Worm (Caenorhabditis elegans) whole organism, young adult: ENCODE results near the gene clec-88.

ENCODE experiments used
- C17E4.6 ChIP-seq: fragments of 200-800 bp; sonication (Bioruptor generic); IDR thresholded peaks from 2 replicates; pipeline ENCODE4 v1.3.6; 2022; ENCODE audit warnings: missing genetic modification reagents, missing genetic modification characterization, missing compliant biosample characterization
- D2030.7 ChIP-seq: fragments of 200-800 bp; sonication (Bioruptor generic); IDR thresholded peaks from 2 replicates; pipeline ENCODE4 v1.3.6; 2022; ENCODE audit warnings: missing genetic modification reagents, missing genetic modification characterization, missing compliant biosample characterization
- F55B11.4 ChIP-seq: sonication (generic microtip); optimal IDR thresholded peaks from 2 replicates; lab custom pipeline; 2016; ENCODE audit warnings: missing compliant biosample characterization, missing genetic modification characterization, borderline replicate concordance; ENCODE audit not compliant: insufficient read depth
- F57A8.1 ChIP-seq: fragments of 200-800 bp; sonication (Bioruptor generic); optimal IDR thresholded peaks from 2 replicates; lab custom pipeline; 2018; ENCODE audit warnings: mild to moderate bottlenecking, missing genetic modification characterization, moderate library complexity, missing compliant biosample characterization
- K11D2.4 ChIP-seq: fragments of 200-800 bp; sonication (Bioruptor generic); IDR thresholded peaks from 2 replicates; pipeline ENCODE4 v1.3.6; 2022; ENCODE audit warnings: missing genetic modification reagents, missing genetic modification characterization, missing compliant biosample characterization
- T26A5.8 ChIP-seq: sonication (generic microtip); optimal IDR thresholded peaks from 2 replicates; lab custom pipeline; 2016; ENCODE audit warnings: missing genetic modification characterization, missing compliant biosample characterization
- Y53G8AR.9 ChIP-seq: fragments of 200-800 bp; sonication (Bioruptor generic); conservative IDR thresholded peaks from 2 replicates; pipeline ENCODE4 v1.3.6; 2022; ENCODE audit warnings: missing genetic modification reagents, missing genetic modification characterization, missing compliant biosample characterization
- Y56A3A.18 ChIP-seq: fragments of 200-800 bp; sonication (Bioruptor generic); IDR thresholded peaks from 2 replicates; pipeline ENCODE4 v1.3.6; 2022; ENCODE audit warnings: missing genetic modification reagents, missing genetic modification characterization, missing compliant biosample characterization
- Y95B8A.8 ChIP-seq: fragments of 200-800 bp; sonication (Bioruptor generic); IDR thresholded peaks from 2 replicates; pipeline ENCODE4 v1.3.6; 2022; ENCODE audit warnings: missing genetic modification reagents, missing genetic modification characterization, missing compliant biosample characterization
- ZK185.1 ChIP-seq: sonication (generic microtip); optimal IDR thresholded peaks from 2 replicates; lab custom pipeline; 2016; ENCODE audit warnings: mild to moderate bottlenecking, missing genetic modification characterization, missing compliant biosample characterization; ENCODE audit not compliant: poor library complexity, severe bottlenecking
- ama-1 ChIP-seq, 3 experiments: fragments of 150-350 bp in 1 of 3; sonication (generic microtip) in 2 of 3; optimal IDR thresholded peaks; 2 replicates each; lab custom pipeline; 2014 to 2018; ENCODE audit warnings: missing biosample characterization in 2 of 3, missing genetic modification characterization in 2 of 3, missing genetic modification reagents in 2 of 3
- attf-6 ChIP-seq: fragments of 200-800 bp; sonication (Bioruptor generic); IDR thresholded peaks from 2 replicates; pipeline ENCODE4 v1.3.6; 2022; ENCODE audit warnings: missing genetic modification reagents, missing genetic modification characterization, missing compliant biosample characterization
- ceh-100 ChIP-seq: fragments of 200-800 bp; sonication (Bioruptor generic); IDR thresholded peaks from 2 replicates; pipeline ENCODE4 v1.3.6; 2022; ENCODE audit warnings: missing genetic modification reagents, missing genetic modification characterization, missing compliant biosample characterization
- ceh-40 ChIP-seq: fragments of 200-800 bp; sonication (Bioruptor generic); IDR thresholded peaks from 2 replicates; pipeline ENCODE4 v1.3.6; 2022; ENCODE audit warnings: missing genetic modification characterization, missing compliant biosample characterization
- ceh-91 ChIP-seq: fragments of 200-800 bp; sonication (Bioruptor generic); IDR thresholded peaks from 2 replicates; pipeline ENCODE4 v1.3.6; 2022; ENCODE audit warnings: missing genetic modification reagents, missing genetic modification characterization, missing compliant biosample characterization
- dox-1 ChIP-seq: fragments of 200-800 bp; sonication (Bioruptor generic); IDR thresholded peaks from 2 replicates; pipeline ENCODE4 v1.3.6; 2022; ENCODE audit warnings: missing genetic modification reagents, missing genetic modification characterization, missing compliant biosample characterization
- dpff-1 ChIP-seq: sonication (generic microtip); optimal IDR thresholded peaks from 2 replicates; lab custom pipeline; 2017; ENCODE audit warnings: mild to moderate bottlenecking, missing genetic modification characterization, missing compliant biosample characterization
- efl-1 ChIP-seq: fragments of 150-350 bp; optimal IDR thresholded peaks from 2 replicates; lab custom pipeline; 2014; ENCODE audit warnings: missing biosample characterization, missing genetic modification reagents, missing genetic modification characterization
- egrh-3 ChIP-seq: fragments of 200-800 bp; sonication (Bioruptor generic); IDR thresholded peaks from 2 replicates; pipeline ENCODE4 v1.3.6; 2022; ENCODE audit warnings: missing genetic modification reagents, missing genetic modification characterization, missing compliant biosample characterization
- hmg-20 ChIP-seq: fragments of 200-800 bp; sonication (Bioruptor generic); IDR thresholded peaks from 2 replicates; pipeline ENCODE4 v1.3.6; 2022; ENCODE audit warnings: missing genetic modification reagents, missing genetic modification characterization, missing compliant biosample characterization
- let-526 ChIP-seq: fragments of 200-800 bp; sonication (Bioruptor generic); IDR thresholded peaks from 2 replicates; pipeline ENCODE4 v1.3.6; 2022; ENCODE audit warnings: missing genetic modification reagents, missing genetic modification characterization, missing compliant biosample characterization
- let-607 ChIP-seq, 2 experiments: fragments of 200-800 bp in 1 of 2; sonication (Bioruptor generic) in 1 of 2; sonication (generic microtip) in 1 of 2; optimal IDR thresholded peaks; 2 replicates each; lab custom pipeline; 2016 to 2018; ENCODE audit warnings: mild to moderate bottlenecking in 2 of 2, missing compliant biosample characterization in 2 of 2, missing genetic modification characterization in 2 of 2, moderate library complexity in 2 of 2, missing genotype in 1 of 2
- lin-26 ChIP-seq: fragments of 200-800 bp; sonication (Bioruptor generic); IDR thresholded peaks from 2 replicates; pipeline ENCODE4 v1.3.6; 2022; ENCODE audit warnings: missing genetic modification reagents, missing genetic modification characterization, missing compliant biosample characterization
- lin-35 ChIP-seq, 3 experiments: fragments of 150-350 bp in 2 of 3; sonication (generic microtip) in 1 of 3; optimal IDR thresholded peaks; 2 replicates each; lab custom pipeline; 2014 to 2018; ENCODE audit warnings: missing biosample characterization in 3 of 3, missing genetic modification characterization in 3 of 3, missing genetic modification reagents in 3 of 3
- lin-40 ChIP-seq: sonication (generic microtip); optimal IDR thresholded peaks from 2 replicates; lab custom pipeline; 2016; ENCODE audit warnings: missing genetic modification characterization, mild to moderate bottlenecking, missing compliant biosample characterization, missing genotype, missing genetic modification reagents
- lir-1 ChIP-seq: fragments of 200-800 bp; sonication (Bioruptor generic); conservative IDR thresholded peaks from 2 replicates; pipeline ENCODE4 v1.3.6; 2022; ENCODE audit warnings: missing genetic modification reagents, missing genetic modification characterization, missing compliant biosample characterization
- madf-10 ChIP-seq: sonication (generic microtip); optimal IDR thresholded peaks from 2 replicates; lab custom pipeline; 2016; ENCODE audit warnings: mild to moderate bottlenecking, missing genetic modification characterization, missing compliant biosample characterization
- mxl-1 ChIP-seq: sonication (generic microtip); optimal IDR thresholded peaks from 2 replicates; lab custom pipeline; 2016; ENCODE audit warnings: missing genetic modification characterization, missing compliant biosample characterization
- nfyb-1 ChIP-seq: fragments of 200-800 bp; sonication (Bioruptor generic); IDR thresholded peaks from 2 replicates; pipeline ENCODE4 v1.3.6; 2022; ENCODE audit warnings: missing genetic modification reagents, missing genetic modification characterization, missing compliant biosample characterization
- pha-4 ChIP-seq: fragments of 150-350 bp; sonication (generic microtip); optimal IDR thresholded peaks from 2 replicates; lab custom pipeline; 2014; ENCODE audit warnings: missing biosample characterization, missing genetic modification reagents, missing genetic modification characterization
- xnd-1 ChIP-seq: sonication (generic microtip); optimal IDR thresholded peaks from 2 replicates; lab custom pipeline; 2016; ENCODE audit warnings: missing genotype, missing genetic modification reagents, missing genetic modification characterization, missing compliant biosample characterization
- zim-3 ChIP-seq: sonication (generic microtip); optimal IDR thresholded peaks from 2 replicates; lab custom pipeline; 2017; ENCODE audit warnings: mild to moderate bottlenecking, missing genetic modification characterization, moderate library complexity, missing compliant biosample characterization
- ztf-26 ChIP-seq: sonication (generic microtip); optimal IDR thresholded peaks from 2 replicates; lab custom pipeline; 2017; ENCODE audit warnings: missing genetic modification characterization, missing compliant biosample characterization
- ztf-28 ChIP-seq: fragments of 200-800 bp; sonication (Bioruptor generic); IDR thresholded peaks from 2 replicates; pipeline ENCODE4 v1.3.6; 2022; ENCODE audit warnings: missing genetic modification reagents, missing genetic modification characterization, missing compliant biosample characterization
- ztf-3 ChIP-seq: fragments of 200-800 bp; sonication (Bioruptor generic); optimal IDR thresholded peaks from 2 replicates; lab custom pipeline; 2018; ENCODE audit warnings: mild to moderate bottlenecking, missing genetic modification characterization, missing compliant biosample characterization

The clec-88 gene

ce11 chrII:6386467-6386866, 20.9 kb downstream of the clec-88 start, which contains the start of gene F58F12.4:
Gene F58F12.4, plus strand, starts transcription at chrII:6386767.
- TF ChIP-seq efl-1 (no peak), lir-1 (GFP tag; lab: Robert Waterston, UW) (no peak), D2030.7 (GFP tag; lab: Robert Waterston, UW) (no peak), dox-1 (no peak), Y56A3A.18 (GFP tag; lab: Robert Waterston, UW) (no peak), ceh-91 (no peak), nfyb-1 (no peak), ztf-3 (GFP tag; lab: Kevin White, UChicago) (no peak)

DNA sequence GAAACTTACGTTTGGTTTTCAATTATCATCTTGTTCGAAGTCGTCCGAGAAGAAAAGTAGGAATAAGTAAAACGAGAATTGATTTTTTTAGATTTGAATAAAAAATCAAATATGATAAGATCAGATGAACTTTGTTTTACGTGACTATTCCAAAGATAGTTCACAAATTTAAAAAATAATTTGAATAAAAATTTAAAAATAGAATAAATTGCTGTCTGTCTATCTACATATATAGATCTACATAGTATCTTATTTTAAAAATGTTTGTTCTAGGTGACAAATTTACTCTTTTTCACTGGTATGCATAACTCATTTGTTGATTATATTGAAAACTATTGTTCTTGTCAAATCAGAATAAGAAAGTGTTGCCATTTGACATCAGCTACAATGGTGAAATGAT, 22.4 kb downstream of the clec-88 start, which contains the start of gene F58F12.2:
Gene F58F12.2 (minus strand): TSS at position 101 of the 400 bp plus-strand sequence.
- TF ChIP-seq ceh-40 (no peak), Y53G8AR.9 (GFP tag; lab: Robert Waterston, UW) (no peak), egrh-3 (GFP tag; lab: Robert Waterston, UW) (no peak), zim-3 (tag; lab: Kevin White, UChicago) (no peak), madf-10 (no peak), lin-26 (GFP tag; lab: Robert Waterston, UW) (no peak), let-607 (tag; optimal IDR thresholded peaks at IDR 0.05; lab: Kevin White, UChicago) (no peak), ztf-28 (GFP tag; lab: Robert Waterston, UW) (no peak), ceh-100 (no peak), dpff-1 (no peak), ztf-26 (tag; lab: Kevin White, UChicago) (no peak), pha-4 (no peak), K11D2.4 (GFP tag; lab: Robert Waterston, UW) (no peak), C17E4.6 (no peak), mxl-1 (tag; lab: Kevin White, UChicago) (no peak), ZK185.1 (tag; lab: Kevin White, UChicago) (no peak)

- TF ChIP-seq ama-1 (optimal IDR thresholded peaks at IDR 0.05; lab: Kevin White, UChicago) = no peak
- no peak for TF ChIP-seq ama-1 (GFP tag; optimal IDR thresholded peaks at IDR 0.05; lab: Kevin White, UChicago)
- no peak for TF ChIP-seq xnd-1 (tag; lab: Kevin White, UChicago)
- no peak for TF ChIP-seq let-526 (GFP tag; lab: Robert Waterston, UW)
- TF ChIP-seq lin-35 (GFP tag; optimal IDR thresholded peaks at IDR 0.05; lab: Kevin White, UChicago) = no peak
- no peak for TF ChIP-seq egrh-3 (GFP tag; lab: Robert Waterston, UW)
- no peak for TF ChIP-seq T26A5.8 (tag; lab: Kevin White, UChicago)
- no peak for TF ChIP-seq ceh-91
Measured at ce11 chrII:6391195-6391594, 25.7 kb downstream of the clec-88 start, which contains the start of gene F58F12.3. Gene F58F12.3, minus strand, starts transcription at chrII:6391295.

- no peak for TF ChIP-seq lin-40 (tag; lab: Kevin White, UChicago)
- TF ChIP-seq F55B11.4 = no peak
- no peak for TF ChIP-seq attf-6 (GFP tag; lab: Robert Waterston, UW)
- TF ChIP-seq hmg-20 (GFP tag; lab: Robert Waterston, UW) = no peak
- no peak for TF ChIP-seq F57A8.1
- no peak for TF ChIP-seq Y95B8A.8 (GFP tag; lab: Robert Waterston, UW)
Measured at ce11 chrII:6394037-6394436, 28.5 kb downstream of the clec-88 start.
